Worm (Caenorhabditis elegans): ENCODE measurements around the gene str-172.

ce11 chrIV:4821843-4822242 is 45.7 kb downstream of the str-172 start:
- TF ChIP-seq snpc-4 (GFP tag; optimal IDR thresholded peaks at IDR 0.05) (no peak), snpc-4 (tag; optimal IDR thresholded peaks at IDR 0.05) (no peak), pha-4 (tag; optimal IDR thresholded peaks at IDR 0.05) (no peak), lin-40 (tag; optimal IDR thresholded peaks at IDR 0.05) (no peak), lsl-1 (GFP tag; optimal IDR thresholded peaks at IDR 0.05) (no peak), unc-62 (GFP tag; optimal IDR thresholded peaks at IDR 0.05) (peak; percentile 2), K11D2.4 (GFP tag; IDR thresholded peaks at IDR 0.05) (no peak), F49E8.2 (tag; optimal IDR thresholded peaks at IDR 0.05; ENCODE audit: insufficient read depth) (no peak), egl-44 (GFP tag; IDR thresholded peaks at IDR 0.05) (no peak), repo-1 (tag; optimal IDR thresholded peaks at IDR 0.05) (no peak), ets-4 (GFP tag; optimal IDR thresholded peaks at IDR 0.05) (no peak), attf-5 (GFP tag; optimal IDR thresholded peaks at IDR 0.05) (no peak)
